Worm (Caenorhabditis elegans) whole organism, midembryonic: ENCODE measurements around the gene Y116F11B.9.

ENCODE experiments used
- T22C8.4 ChIP-seq: fragments of 200-800 bp; sonication (Bioruptor generic); IDR thresholded peaks from 2 replicates; pipeline ENCODE4 v1.3.6; 2022; ENCODE audit warnings: missing genetic modification characterization, missing compliant biosample characterization
- cog-1 ChIP-seq: sonication (generic microtip); optimal IDR thresholded peaks from 2 replicates; lab custom pipeline; 2016; ENCODE audit warnings: missing genetic modification characterization, missing compliant biosample characterization
- flt-1 ChIP-seq: fragments of 200-800 bp; sonication (Bioruptor generic); IDR thresholded peaks from 2 replicates; pipeline ENCODE4 v1.3.6; 2022; ENCODE audit warnings: missing genetic modification characterization, missing compliant biosample characterization
- klf-2 ChIP-seq: fragments of 200-800 bp; sonication (Bioruptor generic); conservative IDR thresholded peaks from 2 replicates; pipeline ENCODE4 v1.3.6; 2022; ENCODE audit warnings: missing genetic modification reagents, missing genetic modification characterization, missing compliant biosample characterization
- med-1 ChIP-seq: sonication (generic microtip); optimal IDR thresholded peaks from 2 replicates; lab custom pipeline; 2017; ENCODE audit warnings: missing genetic modification characterization, mild to moderate bottlenecking, missing compliant biosample characterization, antibody characterized with exemption, missing genetic modification reagents; ENCODE audit not compliant: insufficient read depth
- ref-1 ChIP-seq: fragments of 200-800 bp; sonication (Bioruptor generic); conservative IDR thresholded peaks from 2 replicates; pipeline ENCODE4 v1.3.6; 2022; ENCODE audit warnings: missing genetic modification reagents, missing genetic modification characterization, missing compliant biosample characterization
- tab-1 ChIP-seq: fragments of 200-800 bp; sonication (Bioruptor generic); IDR thresholded peaks from 2 replicates; pipeline ENCODE4 v1.3.6; 2022; ENCODE audit warnings: missing genetic modification characterization, missing compliant biosample characterization
- ztf-23 ChIP-seq: fragments of 200-800 bp; sonication (Bioruptor generic); IDR thresholded peaks from 2 replicates; pipeline ENCODE4 v1.3.6; 2022; ENCODE audit warnings: missing genetic modification reagents, missing genetic modification characterization, missing compliant biosample characterization
- ztf-29 ChIP-seq: fragments of 200-800 bp; sonication (Bioruptor generic); IDR thresholded peaks from 2 replicates; pipeline ENCODE4 v1.3.6; 2022; ENCODE audit warnings: missing genetic modification reagents, missing genetic modification characterization, missing compliant biosample characterization

DNA sequence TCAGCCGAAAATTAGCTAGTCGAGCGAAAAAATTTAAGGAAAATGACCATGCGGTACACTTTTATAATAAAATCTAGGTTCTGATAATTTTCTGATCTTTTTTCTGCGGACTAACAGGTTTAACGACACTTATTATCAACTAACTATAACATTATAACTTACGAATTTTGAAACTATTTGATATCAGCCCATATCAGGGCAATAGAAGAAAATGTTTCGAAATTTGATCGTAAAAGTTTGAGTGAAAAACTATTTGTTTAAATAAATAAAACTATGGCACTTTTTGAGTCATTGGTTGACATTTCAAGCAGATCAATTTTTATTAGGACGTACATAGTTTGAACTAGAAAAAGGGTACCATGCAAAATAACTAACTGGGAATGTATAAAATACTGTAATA is 37.0 kb downstream of the Y116F11B.9 start, which contains the start of gene pcp-4:
- TF ChIP-seq ztf-23 (GFP tag; lab: Robert Waterston, UW) (no peak), klf-2 (no peak), ztf-29 (GFP tag; lab: Robert Waterston, UW) (no peak), tab-1 (GFP tag; lab: Robert Waterston, UW) (no peak), cog-1 (tag; lab: Kevin White, UChicago) (no peak), flt-1 (GFP tag; lab: Robert Waterston, UW) (no peak), med-1 (no peak), T22C8.4 (GFP tag; lab: Robert Waterston, UW) (no peak), ref-1 (GFP tag; lab: Robert Waterston, UW) (no peak)
